Fruit fly (Drosophila melanogaster): ENCODE measurements around the gene Decay.

Gene Decay

DNA sequence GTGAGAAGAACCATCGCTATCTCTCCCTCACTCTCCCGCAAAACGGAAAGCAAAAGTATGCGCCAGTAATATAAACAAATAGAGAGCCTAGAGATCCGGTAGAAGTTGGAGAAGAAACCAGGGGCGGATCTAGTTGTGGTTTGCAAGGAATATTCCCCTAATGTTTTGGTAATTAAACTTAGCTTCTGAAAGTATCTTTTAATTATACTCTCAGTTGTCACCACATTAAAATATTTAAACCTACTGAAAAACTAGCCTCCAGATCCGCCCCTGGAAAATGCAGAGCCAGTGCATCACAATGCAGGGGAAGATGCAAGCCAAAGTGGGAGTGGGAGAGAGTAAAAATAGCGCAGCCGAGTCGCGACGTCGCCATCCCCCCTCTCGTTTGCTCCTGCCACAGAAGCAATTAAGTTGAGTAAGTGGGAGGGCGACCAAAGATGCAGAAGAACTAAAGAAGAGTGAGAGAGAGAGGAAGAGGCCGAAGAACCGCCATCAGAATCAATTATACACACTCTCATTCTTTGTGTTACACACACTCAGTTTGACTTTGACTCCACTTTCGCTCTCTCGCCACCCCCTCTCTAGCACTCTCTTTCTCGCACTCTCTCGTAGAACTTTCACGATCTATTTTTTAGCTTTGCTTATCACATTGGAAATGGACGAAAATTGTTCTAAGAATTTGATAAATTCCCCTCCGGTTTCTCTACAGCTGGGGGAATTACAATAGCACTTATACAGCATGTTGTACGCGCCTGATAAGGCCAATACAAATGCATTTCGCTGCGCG is 51.5 kb downstream of the Decay start (continued):
- TF ChIP-seq acj6 (GFP tag; optimal IDR thresholded peaks at IDR 0.05): peak; percentile 98
- peak; percentile 99 for TF ChIP-seq CG32006 (GFP tag; optimal IDR thresholded peaks at IDR 0.05)
- TF ChIP-seq spab (GFP tag; optimal IDR thresholded peaks at IDR 0.05): peak; percentile 99
- TF ChIP-seq CG11902 (GFP tag; optimal IDR thresholded peaks at IDR 0.05): peak; percentile 99
- peak; percentile 99 for TF ChIP-seq CG10669 (GFP tag; optimal IDR thresholded peaks at IDR 0.05)
- peak; percentile 99 for TF ChIP-seq Ets96B (tag; optimal IDR thresholded peaks at IDR 0.05)
- peak; percentile 93 for TF ChIP-seq CG11762 (GFP tag; optimal IDR thresholded peaks at IDR 0.05; ENCODE audit: insufficient read depth)
- TF ChIP-seq Sox102F (GFP tag; optimal IDR thresholded peaks at IDR 0.05): peak; percentile 81
- peak; percentile 97 for TF ChIP-seq dac (GFP tag; optimal IDR thresholded peaks at IDR 0.05)
- peak; percentile 87 for TF ChIP-seq Met (GFP tag; optimal IDR thresholded peaks at IDR 0.05)
- TF ChIP-seq fkh (GFP tag; optimal IDR thresholded peaks at IDR 0.05): peak; percentile 67
- TF ChIP-seq CG8119 (GFP tag; IDR thresholded peaks at IDR 0.05): peak; percentile 93
- peak; percentile 86 for TF ChIP-seq Ets21C (GFP tag; optimal IDR thresholded peaks at IDR 0.05)
- TF ChIP-seq CG6808 (GFP tag; optimal IDR thresholded peaks at IDR 0.05): peak; percentile 98
- peak; percentile 92 for TF ChIP-seq CG31627 (GFP tag; optimal IDR thresholded peaks at IDR 0.05)
- peak; percentile 97 for TF ChIP-seq achi (GFP tag; optimal IDR thresholded peaks at IDR 0.05)
- peak; percentile 94 for TF ChIP-seq CG16779 (tag; optimal IDR thresholded peaks at IDR 0.05)
- no peak for TF ChIP-seq Eip93F (GFP tag; optimal IDR thresholded peaks at IDR 0.05)
- peak; percentile 97 to 99 for TF ChIP-seq salr (GFP tag; optimal IDR thresholded peaks at IDR 0.05)
- TF ChIP-seq CG10631 (GFP tag; optimal IDR thresholded peaks at IDR 0.05): peak; percentile 99
- peak; percentile 97 for TF ChIP-seq CG9139 (GFP tag; optimal IDR thresholded peaks at IDR 0.05)
- TF ChIP-seq Eip78C (GFP tag): peak; percentile 99
- TF ChIP-seq CG6163 (GFP tag; IDR thresholded peaks at IDR 0.05): peak; percentile 99
- peak; percentile 99 for TF ChIP-seq Sox14 (GFP tag; optimal IDR thresholded peaks at IDR 0.05)

Data from whole organism, prepupa.